Worm (Caenorhabditis elegans) whole organism, L2 larva: ENCODE measurements around the gene cdr-7.

Experiments used
- egl-27 ChIP-seq: sonication (generic microtip); optimal IDR thresholded peaks from 3 replicates; lab custom pipeline; 2017; ENCODE audit warnings: missing biosample characterization, missing genetic modification reagents, missing genetic modification characterization
- elt-1 ChIP-seq: fragments of 150-350 bp; optimal IDR thresholded peaks from 2 replicates; lab custom pipeline; 2014; ENCODE audit warnings: missing biosample characterization, missing genetic modification characterization
- lin-13 ChIP-seq: fragments of 150-350 bp; optimal IDR thresholded peaks from 2 replicates; lab custom pipeline; 2014; ENCODE audit warnings: missing biosample characterization, missing genetic modification reagents, missing genetic modification characterization
- nhr-237 ChIP-seq: fragments of 150-350 bp; optimal IDR thresholded peaks from 2 replicates; lab custom pipeline; 2014; ENCODE audit warnings: missing biosample characterization, missing genetic modification characterization
- peb-1 ChIP-seq: fragments of 150-350 bp; optimal IDR thresholded peaks from 2 replicates; lab custom pipeline; 2014; ENCODE audit warnings: missing biosample characterization, missing genetic modification characterization
- unc-62 ChIP-seq: fragments of 150-350 bp; optimal IDR thresholded peaks from 2 replicates; lab custom pipeline; 2014; ENCODE audit warnings: missing biosample characterization, missing genetic modification reagents, missing genetic modification characterization

DNA sequence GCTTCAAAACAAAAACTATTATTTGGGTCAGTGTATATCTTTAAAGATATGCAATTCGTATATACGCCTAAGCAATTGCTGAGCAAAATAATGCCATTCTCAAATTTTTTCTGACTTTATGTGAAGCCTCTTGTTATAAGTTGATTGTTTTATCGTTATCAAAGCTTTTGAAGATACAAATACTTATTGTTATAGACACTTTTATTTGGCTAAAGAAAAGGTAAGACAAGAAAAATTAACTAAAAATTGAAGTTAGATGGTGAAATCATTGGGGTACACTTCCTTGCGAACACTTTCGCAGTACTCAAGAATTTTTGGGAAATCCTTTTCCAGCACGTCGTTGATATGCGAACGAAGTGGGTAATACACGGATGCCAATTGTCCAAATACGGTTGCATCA lies 408 bp upstream of the cdr-7 start:
- no peak for TF ChIP-seq unc-62 (GFP tag; lab: Kevin White, UChicago)
- no peak for TF ChIP-seq nhr-237
- TF ChIP-seq peb-1 (tag; lab: Kevin White, UChicago): no peak
- TF ChIP-seq elt-1: no peak
- TF ChIP-seq egl-27 (tag; lab: Kevin White, UChicago): no peak
- TF ChIP-seq lin-13 (GFP tag; lab: Kevin White, UChicago): no peak
